Worm (Caenorhabditis elegans): Measurements from ENCODE around the gene cng-3.

- TF ChIP-seq W03F9.2 (tag; optimal IDR thresholded peaks at IDR 0.05) (no peak), dao-5 (tag; optimal IDR thresholded peaks at IDR 0.05) (no peak)
Measured at ce11 chrIV:9514132-9514531, 33.3 kb upstream of the cng-3 start.
